Worm (Caenorhabditis elegans) whole organism, young adult: ENCODE data around the gene bicd-1.
"Not testable (repeated sequence)": the region's sequence is repeated elsewhere in the genome, so short reads cannot be mapped to it uniquely, and the experiment has no call there.

ENCODE experiments used
- B0035.1 ChIP-seq: sonication (generic microtip); optimal IDR thresholded peaks from 2 replicates; lab custom pipeline; 2016; ENCODE audit warnings: missing genetic modification characterization, mild to moderate bottlenecking, missing compliant biosample characterization, missing genotype, missing genetic modification reagents
- F10E7.11 ChIP-seq: sonication (generic microtip); optimal IDR thresholded peaks from 2 replicates; lab custom pipeline; 2017; ENCODE audit warnings: mild to moderate bottlenecking, missing genetic modification characterization, moderate library complexity, missing compliant biosample characterization
- F33H1.4 ChIP-seq: fragments of 200-800 bp; sonication (Bioruptor generic); IDR thresholded peaks from 2 replicates; pipeline ENCODE4 v1.3.6; 2022; ENCODE audit warnings: missing genetic modification reagents, missing genetic modification characterization, missing compliant biosample characterization
- F55B11.4 ChIP-seq: sonication (generic microtip); optimal IDR thresholded peaks from 2 replicates; lab custom pipeline; 2016; ENCODE audit warnings: missing compliant biosample characterization, missing genetic modification characterization, borderline replicate concordance; ENCODE audit not compliant: insufficient read depth
- K11D2.4 ChIP-seq: fragments of 200-800 bp; sonication (Bioruptor generic); IDR thresholded peaks from 2 replicates; pipeline ENCODE4 v1.3.6; 2022; ENCODE audit warnings: missing genetic modification reagents, missing genetic modification characterization, missing compliant biosample characterization
- Y79H2A.3 ChIP-seq: fragments of 200-800 bp; sonication (Bioruptor generic); conservative IDR thresholded peaks from 2 replicates; pipeline ENCODE4 v1.3.6; 2022; ENCODE audit warnings: missing genetic modification reagents, missing genetic modification characterization, missing compliant biosample characterization
- akir-1 ChIP-seq: fragments of 200-800 bp; sonication (Bioruptor generic); optimal IDR thresholded peaks from 2 replicates; lab custom pipeline; 2018; ENCODE audit warnings: mild to moderate bottlenecking, missing genetic modification characterization, moderate library complexity, missing compliant biosample characterization
- ama-1 ChIP-seq, 3 experiments: fragments of 150-350 bp in 1 of 3; sonication (generic microtip) in 2 of 3; optimal IDR thresholded peaks; 2 replicates each; lab custom pipeline; 2014 to 2018; ENCODE audit warnings: missing biosample characterization in 2 of 3, missing genetic modification characterization in 2 of 3, missing genetic modification reagents in 2 of 3
- attf-3 ChIP-seq: fragments of 200-800 bp; sonication (Bioruptor generic); conservative IDR thresholded peaks from 2 replicates; pipeline ENCODE4 v1.3.6; 2022; ENCODE audit warnings: missing genetic modification reagents, missing genetic modification characterization, missing compliant biosample characterization
- attf-5 ChIP-seq: fragments of 200-800 bp; sonication (Bioruptor generic); optimal IDR thresholded peaks from 2 replicates; lab custom pipeline; 2018; ENCODE audit warnings: mild to moderate bottlenecking, missing genetic modification characterization, missing compliant biosample characterization
- attf-6 ChIP-seq: fragments of 200-800 bp; sonication (Bioruptor generic); IDR thresholded peaks from 2 replicates; pipeline ENCODE4 v1.3.6; 2022; ENCODE audit warnings: missing genetic modification reagents, missing genetic modification characterization, missing compliant biosample characterization
- bed-1 ChIP-seq: fragments of 200-800 bp; sonication (Bioruptor generic); IDR thresholded peaks from 2 replicates; pipeline ENCODE4 v1.3.6; 2022; ENCODE audit warnings: missing genetic modification reagents, missing genetic modification characterization, missing compliant biosample characterization
- cebp-1 ChIP-seq, 2 experiments: fragments of 200-800 bp in 1 of 2; sonication (Bioruptor generic) in 1 of 2; sonication (generic microtip) in 1 of 2; IDR thresholded peaks in 1 of 2; optimal IDR thresholded peaks in 1 of 2; 2 replicates each; pipeline versions ENCODE4 v1.3.6 to Lab custom; 2017 to 2022; ENCODE audit warnings: missing compliant biosample characterization in 2 of 2, missing genetic modification characterization in 2 of 2, mild to moderate bottlenecking in 1 of 2, missing genetic modification reagents in 1 of 2, moderate library complexity in 1 of 2
- ceh-40 ChIP-seq: fragments of 200-800 bp; sonication (Bioruptor generic); IDR thresholded peaks from 2 replicates; pipeline ENCODE4 v1.3.6; 2022; ENCODE audit warnings: missing genetic modification characterization, missing compliant biosample characterization
- ceh-91 ChIP-seq: fragments of 200-800 bp; sonication (Bioruptor generic); IDR thresholded peaks from 2 replicates; pipeline ENCODE4 v1.3.6; 2022; ENCODE audit warnings: missing genetic modification reagents, missing genetic modification characterization, missing compliant biosample characterization
- egl-18 ChIP-seq: fragments of 200-800 bp; sonication (Bioruptor generic); IDR thresholded peaks from 2 replicates; pipeline ENCODE4 v1.3.6; 2022; ENCODE audit warnings: missing genetic modification reagents, missing genetic modification characterization, missing compliant biosample characterization
- egrh-3 ChIP-seq: fragments of 200-800 bp; sonication (Bioruptor generic); IDR thresholded peaks from 2 replicates; pipeline ENCODE4 v1.3.6; 2022; ENCODE audit warnings: missing genetic modification reagents, missing genetic modification characterization, missing compliant biosample characterization
- him-1 ChIP-seq: sonication (generic microtip); optimal IDR thresholded peaks from 2 replicates; lab custom pipeline; 2016; ENCODE audit warnings: missing genotype, missing genetic modification reagents, missing genetic modification characterization, missing compliant biosample characterization
- hlh-26 ChIP-seq: fragments of 200-800 bp; sonication (Bioruptor generic); conservative IDR thresholded peaks from 2 replicates; pipeline ENCODE4 v1.3.6; 2022; ENCODE audit warnings: missing genetic modification reagents, missing genetic modification characterization, missing compliant biosample characterization
- hmg-1.2 ChIP-seq: fragments of 200-800 bp; sonication (Bioruptor generic); IDR thresholded peaks from 2 replicates; pipeline ENCODE4 v1.3.6; 2022; ENCODE audit warnings: missing genetic modification reagents, missing genetic modification characterization, missing compliant biosample characterization
- hrde-1 ChIP-seq: sonication (generic microtip); optimal IDR thresholded peaks from 2 replicates; lab custom pipeline; 2016; ENCODE audit warnings: missing genetic modification characterization, mild to moderate bottlenecking, missing compliant biosample characterization, moderate library complexity, missing genotype, missing genetic modification reagents, borderline replicate concordance
- let-607 ChIP-seq, 2 experiments: fragments of 200-800 bp in 1 of 2; sonication (Bioruptor generic) in 1 of 2; sonication (generic microtip) in 1 of 2; optimal IDR thresholded peaks; 2 replicates each; lab custom pipeline; 2016 to 2018; ENCODE audit warnings: mild to moderate bottlenecking in 2 of 2, missing compliant biosample characterization in 2 of 2, missing genetic modification characterization in 2 of 2, moderate library complexity in 2 of 2, missing genotype in 1 of 2
- lin-26 ChIP-seq: fragments of 200-800 bp; sonication (Bioruptor generic); IDR thresholded peaks from 2 replicates; pipeline ENCODE4 v1.3.6; 2022; ENCODE audit warnings: missing genetic modification reagents, missing genetic modification characterization, missing compliant biosample characterization
- lin-35 ChIP-seq, 3 experiments: fragments of 150-350 bp in 2 of 3; sonication (generic microtip) in 1 of 3; optimal IDR thresholded peaks; 2 replicates each; lab custom pipeline; 2014 to 2018; ENCODE audit warnings: missing biosample characterization in 3 of 3, missing genetic modification characterization in 3 of 3, missing genetic modification reagents in 3 of 3
- mxl-1 ChIP-seq: sonication (generic microtip); optimal IDR thresholded peaks from 2 replicates; lab custom pipeline; 2016; ENCODE audit warnings: missing genetic modification characterization, missing compliant biosample characterization
- nhr-179 ChIP-seq: sonication (generic microtip); optimal IDR thresholded peaks from 2 replicates; lab custom pipeline; 2016; ENCODE audit warnings: mild to moderate bottlenecking, missing genetic modification characterization, missing compliant biosample characterization
- nhr-80 ChIP-seq: sonication (generic microtip); optimal IDR thresholded peaks from 2 replicates; lab custom pipeline; 2016; ENCODE audit warnings: missing genetic modification characterization, missing compliant biosample characterization
- pbrm-1 ChIP-seq: fragments of 200-800 bp; sonication (Bioruptor generic); IDR thresholded peaks from 2 replicates; pipeline ENCODE4 v1.3.6; 2022; ENCODE audit warnings: missing genetic modification reagents, missing genetic modification characterization, missing compliant biosample characterization
- pha-4 ChIP-seq: fragments of 150-350 bp; sonication (generic microtip); optimal IDR thresholded peaks from 2 replicates; lab custom pipeline; 2014; ENCODE audit warnings: missing biosample characterization, missing genetic modification reagents, missing genetic modification characterization
- rcor-1 ChIP-seq: fragments of 200-800 bp; sonication (Bioruptor generic); IDR thresholded peaks from 2 replicates; pipeline ENCODE4 v1.3.6; 2022; ENCODE audit warnings: missing genetic modification reagents, missing genetic modification characterization, missing compliant biosample characterization
- rpc-1 ChIP-seq, 2 experiments: fragments of 150-350 bp in 1 of 2; sonication (generic microtip) in 1 of 2; optimal IDR thresholded peaks; 2 replicates each; lab custom pipeline; 2014 to 2018; ENCODE audit warnings: missing biosample characterization in 1 of 2, missing genetic modification characterization in 1 of 2, missing genetic modification reagents in 1 of 2, missing genotype in 1 of 2
- snpc-4 ChIP-seq, 5 experiments: fragments of 150-350 bp in 1 of 5; sonication (generic microtip) in 4 of 5; optimal IDR thresholded peaks; 2 replicates each; lab custom pipeline; 2014 to 2018; ENCODE audit warnings: missing genetic modification characterization in 5 of 5, missing biosample characterization in 3 of 5, antibody characterized with exemption in 2 of 5, mild to moderate bottlenecking in 2 of 5, missing compliant biosample characterization in 2 of 5, missing genotype in 2 of 5, moderate library complexity in 2 of 5, missing genetic modification reagents in 1 of 5
- unc-130 ChIP-seq: sonication (generic microtip); optimal IDR thresholded peaks from 2 replicates; lab custom pipeline; 2016; ENCODE audit warnings: missing genetic modification reagents, missing genetic modification characterization, missing compliant biosample characterization
- unc-62 ChIP-seq: fragments of 150-350 bp; optimal IDR thresholded peaks from 2 replicates; lab custom pipeline; 2014; ENCODE audit warnings: missing biosample characterization, missing genetic modification reagents, missing genetic modification characterization
- zfh-2 ChIP-seq: fragments of 200-800 bp; sonication (Bioruptor generic); conservative IDR thresholded peaks from 2 replicates; pipeline ENCODE4 v1.3.6; 2022; ENCODE audit warnings: missing genetic modification reagents, missing genetic modification characterization, missing compliant biosample characterization
- ztf-18 ChIP-seq: sonication (generic microtip); optimal IDR thresholded peaks from 2 replicates; lab custom pipeline; 2016; ENCODE audit warnings: missing genotype, mild to moderate bottlenecking, missing genetic modification characterization, missing compliant biosample characterization
- ztf-26 ChIP-seq: sonication (generic microtip); optimal IDR thresholded peaks from 2 replicates; lab custom pipeline; 2017; ENCODE audit warnings: missing genetic modification characterization, missing compliant biosample characterization

Gene bicd-1

ce11 chrIV:6602376-6602775 lies 30.2 kb upstream of the bicd-1 start, which contains the start of gene F15B10.3:
Gene F15B10.3 (plus strand): TSS chrIV:6602676.
- no peak for TF ChIP-seq ztf-18 (tag; lab: Kevin White, UChicago)
- no peak for TF ChIP-seq pbrm-1 (GFP tag; lab: Robert Waterston, UW)
- TF ChIP-seq attf-6 (GFP tag; lab: Robert Waterston, UW), result no peak
- no peak for TF ChIP-seq lin-26 (GFP tag; lab: Robert Waterston, UW)
- no peak for TF ChIP-seq unc-62 (GFP tag; lab: Kevin White, UChicago)
- no peak for TF ChIP-seq snpc-4 (GFP tag; optimal IDR thresholded peaks at IDR 0.05; lab: Kevin White, UChicago)
- no peak for TF ChIP-seq snpc-4 (tag; optimal IDR thresholded peaks at IDR 0.05; lab: Kevin White, UChicago)
- no peak for TF ChIP-seq mxl-1 (tag; lab: Kevin White, UChicago)
- TF ChIP-seq ceh-91, result no peak
- TF ChIP-seq hmg-1.2 (GFP tag; lab: Robert Waterston, UW), result no peak
- TF ChIP-seq, all 124 proteins: peak for 0

ce11 chrIV:6601213-6601724 lies 29.1 kb upstream of the bicd-1 start, which contains the start of gene sup-36:
Gene sup-36 (plus strand): TSS chrIV:6601674.
- TF ChIP-seq hrde-1 (tag; lab: Kevin White, UChicago) (no peak), attf-5 (peak; percentile 46), hlh-26 (GFP tag; lab: Robert Waterston, UW) (no peak), attf-3 (GFP tag; lab: Robert Waterston, UW) (no peak), cebp-1 (GFP tag; IDR thresholded peaks at IDR 0.05; lab: Robert Waterston, UW) (peak; percentile 84), cebp-1 (tag; optimal IDR thresholded peaks at IDR 0.05; lab: Kevin White, UChicago) (peak; percentile 90), nhr-80 (tag; lab: Kevin White, UChicago) (peak; percentile 31), let-607 (tag; optimal IDR thresholded peaks at IDR 0.05; lab: Kevin White, UChicago) (no peak)

DNA sequence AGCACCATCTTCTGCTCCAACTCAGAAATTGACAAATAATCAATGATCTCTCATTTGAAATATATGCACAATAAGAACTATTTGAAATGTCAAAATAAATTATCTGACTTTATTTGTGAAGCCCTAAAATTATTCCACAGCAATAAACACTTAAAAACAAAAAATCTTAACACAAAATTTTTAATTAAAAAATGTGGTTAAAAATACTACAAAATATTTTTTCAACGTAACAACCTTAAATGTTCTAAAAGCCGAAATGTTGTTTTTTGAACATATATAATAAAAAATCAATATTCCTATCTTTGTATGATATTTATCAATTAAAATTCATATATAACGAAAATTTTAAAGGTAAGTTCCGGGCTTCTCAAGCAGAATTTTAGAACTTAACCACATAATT lies 27.3 kb upstream of the bicd-1 start, which contains the start of gene F38A5.8:
Gene F38A5.8 (plus strand): TSS at position 301 of the 400 bp plus-strand sequence.
- TF ChIP-seq F10E7.11 (tag; lab: Kevin White, UChicago) (no peak), B0035.1 (tag; lab: Kevin White, UChicago) (no peak), egrh-3 (GFP tag; lab: Robert Waterston, UW) (no peak), K11D2.4 (no peak)

- not testable (repeated sequence) for TF ChIP-seq egl-18; unc-130 (GFP tag; lab: Kevin White, UChicago); akir-1 (GFP tag; lab: Kevin White, UChicago)
Measured at ce11 chrIV:6598740-6599139, 26.6 kb upstream of the bicd-1 start, which contains the start of gene nspb-5. Gene nspb-5 (plus strand): TSS chrIV:6599040.

ce11 chrIV:6597918-6598317 lies 25.8 kb upstream of the bicd-1 start, which contains the start of gene nspb-4:
Gene nspb-4 (plus strand): TSS chrIV:6598218.
- TF ChIP-seq hmg-1.2 (GFP tag; lab: Robert Waterston, UW); rpc-1 (optimal IDR thresholded peaks at IDR 0.05; lab: Kevin White, UChicago); rpc-1 (tag; optimal IDR thresholded peaks at IDR 0.05; lab: Kevin White, UChicago); cebp-1 (GFP tag; IDR thresholded peaks at IDR 0.05; lab: Robert Waterston, UW); cebp-1 (tag; optimal IDR thresholded peaks at IDR 0.05; lab: Kevin White, UChicago): not testable (repeated sequence)

- TF ChIP-seq ztf-26 (tag; lab: Kevin White, UChicago), result no peak
- no peak for TF ChIP-seq F55B11.4
- TF ChIP-seq lin-35 (GFP tag; optimal IDR thresholded peaks at IDR 0.05; lab: Kevin White, UChicago), result no peak
- TF ChIP-seq ama-1 (optimal IDR thresholded peaks at IDR 0.05; lab: Kevin White, UChicago), result no peak
- no peak for TF ChIP-seq ama-1 (GFP tag; optimal IDR thresholded peaks at IDR 0.05; lab: Kevin White, UChicago)
- no peak for TF ChIP-seq rcor-1 (GFP tag; lab: Robert Waterston, UW)
- TF ChIP-seq ceh-40 (GFP tag; lab: Robert Waterston, UW), result no peak
- no peak for TF ChIP-seq him-1 (tag; lab: Kevin White, UChicago)
- TF ChIP-seq nhr-179 (tag; lab: Kevin White, UChicago), result no peak
- TF ChIP-seq bed-1 (GFP tag; lab: Robert Waterston, UW), result no peak
- TF ChIP-seq Y79H2A.3 (GFP tag; lab: Robert Waterston, UW), result no peak
- TF ChIP-seq pha-4 (tag; lab: Kevin White, UChicago), result no peak
- no peak for TF ChIP-seq zfh-2
- TF ChIP-seq F33H1.4, result no peak
Measured at ce11 chrIV:6597298-6597697, 25.2 kb upstream of the bicd-1 start, which contains the start of gene F38A5.6. Gene F38A5.6 (minus strand): TSS chrIV:6597398.
